Fruit fly (Drosophila melanogaster) whole organism, pupa: ENCODE results near the gene CG13994.
A peak's percentile ranks its signal among the peaks of the same experiment; 100 is the strongest.

ENCODE experiments used
- CG10348 ChIP-seq: fragments of 200-800 bp; sonication (Bioruptor generic); IDR thresholded peaks from 2 replicates; pipeline ENCODE4 v1.3.6; 2022; ENCODE audit warnings: missing biosample characterization, missing genetic modification characterization
- CG12605 ChIP-seq: fragments of 200-800 bp; sonication (Bioruptor generic); IDR thresholded peaks from 2 replicates; pipeline ENCODE4 v1.3.6; 2022; ENCODE audit warnings: missing biosample characterization, missing genetic modification characterization
- CG13204 ChIP-seq: fragments of 200-800 bp; sonication (Bioruptor generic); optimal IDR thresholded peaks from 2 replicates; lab custom pipeline; 2018; ENCODE audit warnings: missing biosample characterization, mild to moderate bottlenecking, missing genetic modification characterization, moderate library complexity
- CG14655 ChIP-seq: fragments of 200-800 bp; sonication (Bioruptor generic); optimal IDR thresholded peaks from 3 replicates; lab custom pipeline; 2017; ENCODE audit warnings: mild to moderate bottlenecking, missing biosample characterization, missing genetic modification reagents, missing genetic modification characterization
- CG15710 ChIP-seq: fragments of 200-800 bp; sonication (Bioruptor generic); optimal IDR thresholded peaks from 2 replicates; lab custom pipeline; 2018; ENCODE audit warnings: missing biosample characterization, mild to moderate bottlenecking, missing genetic modification characterization, moderate library complexity
- CG17806 ChIP-seq: fragments of 200-800 bp; sonication (Bioruptor generic); optimal IDR thresholded peaks from 2 replicates; lab custom pipeline; 2018; ENCODE audit warnings: missing biosample characterization, mild to moderate bottlenecking, missing genetic modification characterization, moderate library complexity
- CG32121 ChIP-seq: fragments of 200-800 bp; sonication (Bioruptor generic); IDR thresholded peaks from 2 replicates; pipeline ENCODE4 v1.3.6; 2022; ENCODE audit warnings: missing biosample characterization, missing genetic modification characterization
- CG34367 ChIP-seq: fragments of 200-800 bp; sonication (Bioruptor generic); optimal IDR thresholded peaks from 2 replicates; lab custom pipeline; 2018; ENCODE audit warnings: missing biosample characterization, mild to moderate bottlenecking, missing genetic modification characterization
- CG4496 ChIP-seq: fragments of 200-800 bp; sonication (Bioruptor generic); IDR thresholded peaks from 3 replicates; pipeline ENCODE4 v1.3.6; 2022; ENCODE audit warnings: missing biosample characterization, missing genetic modification characterization
- CG8159 ChIP-seq: fragments of 200-800 bp; sonication (Bioruptor generic); optimal IDR thresholded peaks from 3 replicates; lab custom pipeline; 2018; ENCODE audit warnings: missing biosample characterization, mild to moderate bottlenecking, missing genetic modification characterization, moderate library complexity
- CG8301 ChIP-seq: fragments of 200-800 bp; sonication (Bioruptor generic); optimal IDR thresholded peaks from 2 replicates; lab custom pipeline; 2018; ENCODE audit warnings: missing biosample characterization, mild to moderate bottlenecking, missing genetic modification characterization
- CG9948 ChIP-seq: fragments of 200-800 bp; sonication (Bioruptor generic); optimal IDR thresholded peaks from 2 replicates; lab custom pipeline; 2018; ENCODE audit warnings: missing biosample characterization, mild to moderate bottlenecking, missing genetic modification characterization, moderate library complexity
- D1 ChIP-seq: fragments of 200-800 bp; sonication (Bioruptor generic); optimal IDR thresholded peaks from 2 replicates; lab custom pipeline; 2018; ENCODE audit warnings: missing biosample characterization, mild to moderate bottlenecking, missing genetic modification characterization, moderate library complexity
- EcR ChIP-seq: fragments of 200-800 bp; sonication (Bioruptor generic); optimal IDR thresholded peaks from 3 replicates; lab custom pipeline; 2019; ENCODE audit warnings: missing biosample characterization, missing genetic modification characterization, mild to moderate bottlenecking, moderate library complexity, missing genetic modification reagents
- Ets98B ChIP-seq: fragments of 200-800 bp; sonication (Bioruptor generic); IDR thresholded peaks from 2 replicates; pipeline ENCODE4 v1.3.6; 2022; ENCODE audit warnings: missing biosample characterization, missing genetic modification characterization
- Pif1A ChIP-seq: fragments of 200-800 bp; sonication (Bioruptor generic); optimal IDR thresholded peaks from 3 replicates; lab custom pipeline; 2016; ENCODE audit warnings: missing biosample characterization, missing genetic modification characterization
- Pif1B ChIP-seq: fragments of 200-800 bp; sonication (Bioruptor generic); optimal IDR thresholded peaks from 3 replicates; lab custom pipeline; 2016; ENCODE audit warnings: missing biosample characterization, missing genetic modification characterization
- Snoo ChIP-seq: fragments of 200-800 bp; sonication (Bioruptor generic); optimal IDR thresholded peaks from 3 replicates; lab custom pipeline; 2017; ENCODE audit warnings: missing biosample characterization, mild to moderate bottlenecking, missing genetic modification characterization, inconsistent platforms
- fd96Ca ChIP-seq: fragments of 200-800 bp; sonication (Bioruptor generic); IDR thresholded peaks from 3 replicates; pipeline ENCODE4 v1.3.6; 2022; ENCODE audit warnings: missing biosample characterization, missing genetic modification characterization
- gl ChIP-seq: fragments of 200-800 bp; sonication (Bioruptor generic); optimal IDR thresholded peaks from 2 replicates; lab custom pipeline; 2018; ENCODE audit warnings: missing biosample characterization, mild to moderate bottlenecking, missing genetic modification characterization
- rn ChIP-seq: fragments of 200-800 bp; sonication (Bioruptor generic); IDR thresholded peaks from 2 replicates; pipeline ENCODE4 v1.3.6; 2022; ENCODE audit warnings: missing biosample characterization, missing genetic modification characterization

CG13994 gene

dm6 chr2L:6087685-6088084 is 24.9 kb downstream of the CG13994 start:
- TF ChIP-seq CG32121 (no peak), Pif1A (GFP tag; lab: Kevin White, UChicago) (no peak), CG8301 (tag; lab: Kevin White, UChicago) (no peak), CG15710 (no peak), CG8159 (no peak), CG10348 (GFP tag; lab: Robert Waterston, UW) (no peak), fd96Ca (GFP tag; lab: Robert Waterston, UW) (no peak), CG13204 (GFP tag; lab: Kevin White, UChicago) (no peak), EcR (GFP tag; lab: Kevin White, UChicago) (no peak), Ets98B (GFP tag; lab: Robert Waterston, UW) (no peak), CG12605 (GFP tag; lab: Robert Waterston, UW) (no peak), Snoo (tag; lab: Kevin White, UChicago) (no peak), CG17806 (tag; lab: Kevin White, UChicago) (no peak), gl (tag; lab: Kevin White, UChicago) (no peak), Pif1B (no peak), CG34367 (no peak), CG4496 (no peak), CG14655 (GFP tag; lab: Kevin White, UChicago) (no peak)

DNA sequence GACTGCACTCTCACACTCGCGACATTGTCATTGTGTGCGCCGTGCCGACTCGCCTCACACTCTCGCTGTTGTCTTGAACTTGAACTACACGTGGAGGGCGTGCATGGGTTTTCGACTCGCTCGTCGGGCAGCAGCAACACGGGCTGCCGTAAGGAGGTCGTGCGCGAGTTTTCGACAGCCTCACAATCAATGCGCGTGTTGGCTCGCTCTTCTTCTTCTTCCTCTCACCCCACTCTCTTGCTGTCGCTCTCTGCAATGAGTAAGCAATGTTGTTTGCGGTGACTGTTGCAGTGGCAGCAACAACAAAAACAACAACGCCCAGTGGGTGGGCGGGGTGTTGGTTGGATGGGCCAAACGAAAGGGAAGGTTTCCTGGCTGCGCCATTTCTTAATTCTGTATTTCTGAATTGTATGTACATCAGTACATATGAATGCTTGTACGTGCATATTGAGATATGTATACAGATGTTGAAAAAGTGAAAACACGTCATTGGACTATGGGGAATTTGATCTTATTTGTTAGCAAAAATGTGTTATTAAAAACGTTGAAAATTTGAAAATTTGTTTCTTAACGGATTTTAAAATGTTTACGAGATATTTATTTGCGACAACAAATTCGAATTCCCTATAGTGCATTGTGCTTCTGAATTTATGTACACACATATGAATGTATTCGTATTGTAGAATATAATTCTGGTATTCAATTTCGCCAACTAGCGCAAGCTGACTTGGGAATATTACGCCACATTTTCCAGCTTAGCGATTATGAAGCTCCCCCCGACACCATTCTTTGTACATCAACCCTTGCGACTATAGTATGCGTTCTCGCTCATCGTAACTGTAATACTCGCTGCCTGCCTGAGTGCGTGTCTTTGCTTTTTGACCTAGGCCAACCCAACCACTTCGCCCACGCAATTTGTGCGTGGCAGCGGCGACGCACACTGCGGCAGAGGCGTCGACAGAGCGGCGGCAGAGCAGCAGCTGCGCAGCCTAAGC is 25.9 kb downstream of the CG13994 start:
- no peak; the same call in 1 of the 2 replicates for TF ChIP-seq CG12605 (GFP tag; lab: Robert Waterston, UW)
- no peak for TF ChIP-seq rn (GFP tag; lab: Robert Waterston, UW)
- TF ChIP-seq Snoo (tag; lab: Kevin White, UChicago), result peak; percentile 70
- no peak for TF ChIP-seq CG14655 (GFP tag; lab: Kevin White, UChicago)
- TF ChIP-seq CG13204 (GFP tag; lab: Kevin White, UChicago), result peak; percentile 83
- TF ChIP-seq CG10348 (GFP tag; lab: Robert Waterston, UW), result no peak
- TF ChIP-seq fd96Ca (GFP tag; lab: Robert Waterston, UW), result peak; percentile 73
- peak; percentile 93 for TF ChIP-seq CG4496
- no peak for TF ChIP-seq CG15710
- no peak for TF ChIP-seq CG8301 (tag; lab: Kevin White, UChicago)
- peak; percentile 2 for TF ChIP-seq CG34367
- peak; percentile 55 for TF ChIP-seq Ets98B (GFP tag; lab: Robert Waterston, UW)
- peak; percentile 40; the same call in 1 of the 2 replicates for TF ChIP-seq CG32121
- TF ChIP-seq CG9948 (tag; lab: Kevin White, UChicago), result peak; percentile 2
- no peak for TF ChIP-seq D1
- peak; percentile 45 for TF ChIP-seq gl (tag; lab: Kevin White, UChicago)
- peak; percentile 99 for TF ChIP-seq EcR (GFP tag; lab: Kevin White, UChicago)

DNA sequence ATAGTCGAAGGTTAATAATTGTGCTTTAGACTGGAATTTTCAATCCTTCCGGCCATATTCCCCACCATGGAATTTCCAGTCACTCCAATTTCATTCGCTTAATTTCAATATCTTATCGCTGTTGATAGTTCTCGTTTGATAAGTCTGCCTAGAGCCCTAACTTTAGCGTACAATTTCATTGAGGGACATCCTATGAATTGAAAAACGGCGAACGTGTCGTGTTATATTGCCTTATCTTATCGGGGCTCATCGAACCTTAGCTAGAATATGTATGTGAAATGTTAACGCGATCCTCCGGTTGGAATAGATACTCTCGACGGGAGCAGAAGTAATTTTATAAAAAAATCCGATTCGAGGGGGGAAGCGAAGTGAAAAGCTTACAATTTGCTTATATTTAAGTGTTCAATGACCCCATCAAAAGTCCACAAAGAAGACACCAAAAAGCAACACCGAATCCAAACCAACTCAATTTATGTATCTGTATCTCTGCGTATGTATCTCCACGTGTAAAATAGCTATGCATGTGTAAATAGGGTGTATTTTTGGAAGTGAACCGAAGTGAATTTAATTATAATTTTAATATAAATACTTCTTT is 26.9 kb downstream of the CG13994 start:
- TF ChIP-seq EcR (GFP tag; lab: Kevin White, UChicago), result no peak

- TF ChIP-seq Snoo (tag; lab: Kevin White, UChicago), result no peak
- no peak for TF ChIP-seq CG15710
- TF ChIP-seq CG8159, result no peak
- TF ChIP-seq gl (tag; lab: Kevin White, UChicago), result no peak
- no peak for TF ChIP-seq CG12605 (GFP tag; lab: Robert Waterston, UW)
- no peak for TF ChIP-seq Pif1A (GFP tag; lab: Kevin White, UChicago)
- TF ChIP-seq CG32121, result no peak
- no peak for TF ChIP-seq CG14655 (GFP tag; lab: Kevin White, UChicago)
- no peak for TF ChIP-seq EcR (GFP tag; lab: Kevin White, UChicago)
- TF ChIP-seq CG9948 (tag; lab: Kevin White, UChicago), result no peak
- TF ChIP-seq CG34367, result no peak
- TF ChIP-seq CG13204 (GFP tag; lab: Kevin White, UChicago), result no peak
These were observed 27.6 kb downstream of the CG13994 start for dm6 chr2L:6090365-6090764.

- no peak for TF ChIP-seq CG17806 (tag; lab: Kevin White, UChicago)
- no peak for TF ChIP-seq D1
- TF ChIP-seq Ets98B (GFP tag; lab: Robert Waterston, UW), result no peak
- TF ChIP-seq CG12605 (GFP tag; lab: Robert Waterston, UW), result no peak
- no peak for TF ChIP-seq CG32121
- no peak for TF ChIP-seq EcR (GFP tag; lab: Kevin White, UChicago)
- TF ChIP-seq Snoo (tag; lab: Kevin White, UChicago), result no peak
- no peak for TF ChIP-seq rn (GFP tag; lab: Robert Waterston, UW)
- TF ChIP-seq CG8159, result no peak
- no peak for TF ChIP-seq CG10348 (GFP tag; lab: Robert Waterston, UW)
- no peak for TF ChIP-seq gl (tag; lab: Kevin White, UChicago)
- TF ChIP-seq CG15710, result no peak
- no peak for TF ChIP-seq CG8301 (tag; lab: Kevin White, UChicago)
These were observed 28.3 kb downstream of the CG13994 start, which contains the start of gene CG45075 for dm6 chr2L:6090786-6091716. CG45075 (plus strand) TSS chr2L:6091412.
